Worm (Caenorhabditis elegans): ENCODE results near the gene R05G9.3.

R05G9.3 gene

DNA sequence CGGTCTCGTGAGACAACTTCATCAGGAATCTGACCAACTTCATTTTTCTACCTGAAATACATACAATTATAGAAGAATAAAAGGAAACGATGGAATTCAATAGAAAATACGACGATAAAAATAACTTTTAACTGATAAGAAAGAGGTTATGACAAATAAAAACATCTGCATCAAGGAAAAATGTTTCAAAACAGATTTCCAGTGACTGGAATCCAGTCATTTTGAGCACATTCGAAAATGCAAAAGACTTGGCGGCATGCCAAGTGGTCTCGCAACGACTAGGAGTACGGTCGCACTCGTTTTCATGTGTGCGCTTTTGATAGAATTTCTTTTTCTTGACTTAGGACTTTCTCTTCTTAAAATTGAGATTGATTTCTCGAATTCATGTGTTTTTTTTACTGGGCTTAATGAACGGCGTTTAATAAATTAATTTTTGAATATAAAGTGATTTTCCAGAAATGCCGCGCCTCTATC, 11.6 kb downstream of the R05G9.3 start, which contains the start of the genes snr-3 and rsp-5 (continued):
- TF ChIP-seq hlh-17 (GFP tag; optimal IDR thresholded peaks at IDR 0.05; ENCODE audit: borderline replicate concordance) (no peak), unc-130 (tag; optimal IDR thresholded peaks at IDR 0.05) (no peak), fos-1 (tag; optimal IDR thresholded peaks at IDR 0.05) (no peak), nhr-84 (tag; optimal IDR thresholded peaks at IDR 0.05) (no peak), ceh-90 (tag; optimal IDR thresholded peaks at IDR 0.05) (no peak), hlh-4 (tag; optimal IDR thresholded peaks at IDR 0.05) (no peak), blmp-1 (tag; optimal IDR thresholded peaks at IDR 0.05) (peak; percentile 77), pag-3 (tag; optimal IDR thresholded peaks at IDR 0.05; ENCODE audit: borderline replicate concordance, insufficient read depth) (no peak), lin-14 (GFP tag; optimal IDR thresholded peaks at IDR 0.05) (peak; percentile 65), fkh-10 (GFP tag; optimal IDR thresholded peaks at IDR 0.05) (peak; percentile 19), zag-1 (tag; optimal IDR thresholded peaks at IDR 0.05) (no peak), unc-62 (GFP tag; optimal IDR thresholded peaks at IDR 0.05) (no peak), ceh-63 (GFP tag; optimal IDR thresholded peaks at IDR 0.05) (no peak), zip-4 (GFP tag; optimal IDR thresholded peaks at IDR 0.05) (no peak), C16A3.4 (tag; optimal IDR thresholded peaks at IDR 0.05) (peak; percentile 76), pqm-1 (tag; optimal IDR thresholded peaks at IDR 0.05) (no peak), unc-86 (tag; optimal IDR thresholded peaks at IDR 0.05) (peak; percentile 15), hpl-2 (GFP tag; optimal IDR thresholded peaks at IDR 0.05) (no peak), unc-98 (GFP tag; IDR thresholded peaks at IDR 0.05) (no peak), jun-1 (tag; optimal IDR thresholded peaks at IDR 0.05) (peak; percentile 33), ces-1 (GFP tag; optimal IDR thresholded peaks at IDR 0.05) (no peak), tbx-2 (tag; optimal IDR thresholded peaks at IDR 0.05) (peak; percentile 51), irx-1 (tag; optimal IDR thresholded peaks at IDR 0.05) (peak; percentile 22), nhr-11 (tag; optimal IDR thresholded peaks at IDR 0.05) (no peak), ceh-82 (tag; optimal IDR thresholded peaks at IDR 0.05) (peak; percentile 38 to 68 (median 63)), ceh-8 (GFP tag; optimal IDR thresholded peaks at IDR 0.05) (no peak), lin-13 (GFP tag; optimal IDR thresholded peaks at IDR 0.05) (peak; percentile 67), nhr-19 (GFP tag; conservative IDR thresholded peaks at IDR 0.05) (peak; percentile 74), grh-1 (GFP tag; IDR thresholded peaks at IDR 0.05) (peak; percentile 43; the same call in 1 of the 2 replicates), dpl-1 (GFP tag; optimal IDR thresholded peaks at IDR 0.05) (peak; percentile 71 to 86 (median 80)), nhr-47 (tag; optimal IDR thresholded peaks at IDR 0.05) (peak; percentile 71), lsy-2 (tag; optimal IDR thresholded peaks at IDR 0.05) (peak; percentile 98 to 99), ama-1 (optimal IDR thresholded peaks at IDR 0.05) (peak; percentile 15), snpc-4 (tag; optimal IDR thresholded peaks at IDR 0.05) (peak; percentile 57), nhr-90 (tag; optimal IDR thresholded peaks at IDR 0.05; ENCODE audit: poor library complexity) (peak; percentile 51), sptf-1 (tag; optimal IDR thresholded peaks at IDR 0.05) (no peak), swsn-7 (tag; optimal IDR thresholded peaks at IDR 0.05) (peak; percentile 52), nhr-12 (tag; optimal IDR thresholded peaks at IDR 0.05) (no peak), nhr-77 (tag; optimal IDR thresholded peaks at IDR 0.05) (peak; percentile 68), lin-35 (GFP tag; optimal IDR thresholded peaks at IDR 0.05) (peak; percentile 78 to 91), fkh-4 (tag; optimal IDR thresholded peaks at IDR 0.05; ENCODE audit: borderline replicate concordance) (no peak), nhr-20 (tag; optimal IDR thresholded peaks at IDR 0.05) (peak; percentile 63), egl-27 (tag; optimal IDR thresholded peaks at IDR 0.05) (no peak), lin-15B (tag; optimal IDR thresholded peaks at IDR 0.05) (peak; percentile 70), ztf-11 (tag; optimal IDR thresholded peaks at IDR 0.05) (peak in 1 of 2 experiments; percentile 32), nhr-28 (tag; optimal IDR thresholded peaks at IDR 0.05) (no peak), elt-2 (tag; optimal IDR thresholded peaks at IDR 0.05) (peak; percentile 32), unc-30 (tag; optimal IDR thresholded peaks at IDR 0.05) (no peak), ets-5 (GFP tag; IDR thresholded peaks at IDR 0.05) (no peak), egl-13 (tag; optimal IDR thresholded peaks at IDR 0.05) (no peak), rnt-1 (tag; optimal IDR thresholded peaks at IDR 0.05) (peak; percentile 73), aly-2 (tag; optimal IDR thresholded peaks at IDR 0.05) (no peak)

Measured in whole organism, L1 larva.